Fruit fly (Drosophila melanogaster) whole organism, adult: ENCODE data around the gene hiw.

Experiments used
- CG11617 ChIP-seq: fragments of 200-800 bp; sonication (Bioruptor generic); optimal IDR thresholded peaks from 2 replicates; lab custom pipeline; 2017; ENCODE audit warnings: mild to moderate bottlenecking, missing biosample characterization, missing genetic modification reagents, missing genetic modification characterization
- CG14711 ChIP-seq: fragments of 200-800 bp; sonication (Bioruptor generic); optimal IDR thresholded peaks from 2 replicates; lab custom pipeline; 2018; ENCODE audit warnings: missing biosample characterization, mild to moderate bottlenecking, missing genetic modification characterization, moderate library complexity
- CG1620 ChIP-seq: fragments of 200-800 bp; sonication (Bioruptor generic); optimal IDR thresholded peaks from 2 replicates; lab custom pipeline; 2016; ENCODE audit warnings: missing biosample characterization, missing genetic modification characterization
- CG7045 ChIP-seq: fragments of 200-800 bp; sonication (Bioruptor generic); optimal IDR thresholded peaks from 2 replicates; lab custom pipeline; 2017; ENCODE audit warnings: missing biosample characterization, mild to moderate bottlenecking, missing genetic modification characterization
- CG7101 ChIP-seq: fragments of 200-800 bp; sonication (Bioruptor generic); optimal IDR thresholded peaks from 2 replicates; lab custom pipeline; 2018; ENCODE audit warnings: missing biosample characterization, mild to moderate bottlenecking, missing genetic modification characterization, moderate library complexity
- Hr96 ChIP-seq: fragments of 200-800 bp; sonication (Bioruptor generic); optimal IDR thresholded peaks from 2 replicates; lab custom pipeline; 2016; ENCODE audit warnings: missing biosample characterization, missing genetic modification characterization
- Mnt ChIP-seq: fragments of 200-800 bp; sonication (Bioruptor generic); optimal IDR thresholded peaks from 2 replicates; lab custom pipeline; 2016; ENCODE audit warnings: missing biosample characterization, mild to moderate bottlenecking, missing genetic modification characterization
- bab1 ChIP-seq: fragments of 200-800 bp; sonication (Bioruptor generic); optimal IDR thresholded peaks from 3 replicates; lab custom pipeline; 2019; ENCODE audit warnings: missing biosample characterization, mild to moderate bottlenecking, missing genetic modification characterization, moderate library complexity
- cnc ChIP-seq, 2 experiments: fragments of >200 bp; optimal IDR thresholded peaks; 2 replicates each; lab custom pipeline; 2017
- kay ChIP-seq: fragments of 200-800 bp; sonication (Bioruptor generic); peaks from one replicate; lab custom pipeline; 2016; ENCODE audit warnings: missing biosample characterization, missing genetic modification characterization, borderline replicate concordance
- tj ChIP-seq: fragments of 200-800 bp; sonication (Bioruptor generic); optimal IDR thresholded peaks from 3 replicates; lab custom pipeline; 2017; ENCODE audit warnings: missing biosample characterization, mild to moderate bottlenecking, missing genetic modification characterization, moderate library complexity
- toe ChIP-seq: fragments of 200-800 bp; sonication (Bioruptor generic); optimal IDR thresholded peaks from 2 replicates; lab custom pipeline; 2016; ENCODE audit warnings: missing biosample characterization, missing genetic modification characterization

- TF ChIP-seq CG7045: peak; percentile 89
- peak; percentile 98 for TF ChIP-seq bab1 (GFP tag; lab: Kevin White, UChicago)
- peak; percentile 64 for TF ChIP-seq toe
- TF ChIP-seq kay (GFP tag; lab: Kevin White, UChicago): peak; percentile 95
- TF ChIP-seq Hr96 (GFP tag; lab: Kevin White, UChicago): peak; percentile 83
- peak; percentile 95 for TF ChIP-seq CG7101 (tag; lab: Kevin White, UChicago)
- TF ChIP-seq CG14711 (tag; lab: Kevin White, UChicago): peak; percentile 91
- TF ChIP-seq CG1620 (GFP tag; lab: Kevin White, UChicago): peak; percentile 80
- TF ChIP-seq Mnt (GFP tag; lab: Kevin White, UChicago): peak; percentile 84
- TF ChIP-seq CG11617: peak; percentile 90
- peak; percentile 88 for TF ChIP-seq tj (GFP tag; lab: Kevin White, UChicago)
- TF ChIP-seq cnc (optimal IDR thresholded peaks at IDR 0.05; lab: Kevin White, UChicago): no peak
Observed at dm6 chrX:15069417-15069896, 6.2 kb upstream of the hiw start.
